Fruit fly (Drosophila melanogaster) whole organism, embryonic: ENCODE data around the gene CG31265.

ENCODE experiments used
- B-H1 ChIP-seq: fragments of 200-800 bp; sonication (Bioruptor generic); IDR thresholded peaks from 3 replicates; pipeline ENCODE4 v1.3.6; 2022; ENCODE audit warnings: missing biosample characterization, missing genetic modification characterization
- BtbVII ChIP-seq: fragments of 200-800 bp; sonication (Bioruptor generic); optimal IDR thresholded peaks from 3 replicates; lab custom pipeline; 2017; ENCODE audit warnings: missing biosample characterization, mild to moderate bottlenecking, missing genetic modification characterization
- CG10147 ChIP-seq: fragments of 200-800 bp; sonication (Bioruptor generic); optimal IDR thresholded peaks from 2 replicates; lab custom pipeline; 2019; ENCODE audit warnings: missing biosample characterization, mild to moderate bottlenecking, missing genetic modification characterization, moderate library complexity
- CG11247 ChIP-seq: fragments of 200-800 bp; sonication (Bioruptor generic); IDR thresholded peaks from 2 replicates; pipeline ENCODE4 v1.3.6; 2022; ENCODE audit warnings: missing biosample characterization, missing genetic modification characterization
- CG11398 ChIP-seq: fragments of 200-800 bp; sonication (Bioruptor generic); optimal IDR thresholded peaks from 2 replicates; lab custom pipeline; 2016; ENCODE audit warnings: missing biosample characterization, missing genetic modification characterization
- CG14860 ChIP-seq: fragments of 200-800 bp; sonication (Bioruptor generic); IDR thresholded peaks from 3 replicates; pipeline ENCODE4 v1.3.6; 2022; ENCODE audit warnings: missing biosample characterization, missing genetic modification characterization; ENCODE audit not compliant: partially characterized antibody
- CG15479 ChIP-seq: fragments of 200-800 bp; sonication (Bioruptor generic); optimal IDR thresholded peaks from 3 replicates; lab custom pipeline; 2019; ENCODE audit warnings: missing biosample characterization, mild to moderate bottlenecking, missing genetic modification characterization, moderate library complexity
- CG16779 ChIP-seq: fragments of 200-800 bp; sonication (Bioruptor generic); IDR thresholded peaks from 2 replicates; pipeline ENCODE4 v1.3.6; 2022; ENCODE audit warnings: missing biosample characterization, missing genetic modification characterization
- CG1792 ChIP-seq: fragments of 200-800 bp; sonication (Bioruptor generic); optimal IDR thresholded peaks from 2 replicates; lab custom pipeline; 2016; ENCODE audit warnings: missing biosample characterization, missing genetic modification characterization
- CG18476 ChIP-seq: fragments of 200-800 bp; sonication (Bioruptor generic); optimal IDR thresholded peaks from 2 replicates; lab custom pipeline; 2016; ENCODE audit warnings: missing biosample characterization, mild to moderate bottlenecking, missing genetic modification characterization
- CG2712 ChIP-seq: fragments of 200-800 bp; optimal IDR thresholded peaks from 3 replicates; lab custom pipeline; 2019; ENCODE audit warnings: missing biosample characterization, mild to moderate bottlenecking, missing genetic modification characterization, moderate library complexity
- CG3281 ChIP-seq: fragments of 200-800 bp; sonication (Bioruptor generic); optimal IDR thresholded peaks from 3 replicates; lab custom pipeline; 2017; ENCODE audit warnings: missing biosample characterization, mild to moderate bottlenecking, missing genetic modification characterization
- CG42726 ChIP-seq: fragments of 200-800 bp; sonication (Bioruptor generic); IDR thresholded peaks from 2 replicates; pipeline ENCODE4 v1.3.6; 2022; ENCODE audit warnings: missing biosample characterization, missing genetic modification characterization; ENCODE audit not compliant: partially characterized antibody
- CG4282 ChIP-seq: fragments of 200-800 bp; sonication (Bioruptor generic); optimal IDR thresholded peaks from 2 replicates; lab custom pipeline; 2016; ENCODE audit warnings: missing biosample characterization, missing genetic modification characterization
- CG4617 ChIP-seq: fragments of 200-800 bp; sonication (Bioruptor generic); optimal IDR thresholded peaks from 3 replicates; lab custom pipeline; 2016; ENCODE audit warnings: missing biosample characterization, missing genetic modification characterization, borderline replicate concordance
- CG6654 ChIP-seq: fragments of 200-800 bp; sonication (Bioruptor generic); optimal IDR thresholded peaks from 2 replicates; lab custom pipeline; 2017; ENCODE audit warnings: missing biosample characterization, mild to moderate bottlenecking, missing genetic modification characterization
- CG7372 ChIP-seq: fragments of 200-800 bp; sonication (Bioruptor generic); IDR thresholded peaks from 2 replicates; pipeline ENCODE4 v1.3.6; 2022; ENCODE audit warnings: missing biosample characterization, missing genetic modification characterization
- CG7928 ChIP-seq: fragments of 200-800 bp; sonication (Bioruptor generic); optimal IDR thresholded peaks from 2 replicates; lab custom pipeline; 2017; ENCODE audit warnings: missing biosample characterization, mild to moderate bottlenecking, missing genetic modification characterization
- CG8478 ChIP-seq: fragments of >200 bp; optimal IDR thresholded peaks from 2 replicates; lab custom pipeline; 2018
- CG8924 ChIP-seq: fragments of 200-800 bp; optimal IDR thresholded peaks from 3 replicates; lab custom pipeline; 2019; ENCODE audit warnings: missing biosample characterization, mild to moderate bottlenecking, missing genetic modification characterization, moderate library complexity
- Camta ChIP-seq: fragments of 200-800 bp; sonication (Bioruptor generic); optimal IDR thresholded peaks from 2 replicates; lab custom pipeline; 2016; ENCODE audit warnings: missing biosample characterization, missing genetic modification characterization
- D ChIP-seq, 2 experiments: fragments of 200-800 bp in 1 of 2; fragments of >200 bp in 1 of 2; sonication (Bioruptor generic) in 1 of 2; optimal IDR thresholded peaks; 2 replicates in 1 of 2; 3 replicates in 1 of 2; lab custom pipeline; 2017; ENCODE audit warnings: mild to moderate bottlenecking in 1 of 2, missing biosample characterization in 1 of 2, missing genetic modification characterization in 1 of 2, missing genetic modification reagents in 1 of 2
- Dek ChIP-seq: fragments of 200-800 bp; sonication (Bioruptor generic); optimal IDR thresholded peaks from 3 replicates; lab custom pipeline; 2019; ENCODE audit warnings: missing biosample characterization, mild to moderate bottlenecking, missing genetic modification characterization, moderate library complexity
- Eip74EF ChIP-seq, 2 experiments: fragments of 200-800 bp in 1 of 2; fragments of >200 bp in 1 of 2; sonication (Bioruptor generic) in 1 of 2; optimal IDR thresholded peaks; 2 replicates each; lab custom pipeline; 2017 to 2019; ENCODE audit warnings: missing biosample characterization in 2 of 2, missing genetic modification characterization in 2 of 2, mild to moderate bottlenecking in 1 of 2, moderate library complexity in 1 of 2
- HmgD ChIP-seq: fragments of 200-800 bp; sonication (Bioruptor generic); optimal IDR thresholded peaks from 3 replicates; lab custom pipeline; 2016; ENCODE audit warnings: missing biosample characterization, missing genetic modification characterization
- Hmx ChIP-seq: fragments of 200-800 bp; sonication (Bioruptor generic); optimal IDR thresholded peaks from 2 replicates; lab custom pipeline; 2016; ENCODE audit warnings: missing biosample characterization, missing genetic modification characterization
- Jarid2 ChIP-seq: fragments of 200-800 bp; sonication (Bioruptor generic); optimal IDR thresholded peaks from 3 replicates; lab custom pipeline; 2017; ENCODE audit warnings: mild to moderate bottlenecking, missing biosample characterization, missing genetic modification reagents, missing genetic modification characterization
- Myb ChIP-seq: fragments of 200-800 bp; sonication (Bioruptor generic); optimal IDR thresholded peaks from 2 replicates; lab custom pipeline; 2016; ENCODE audit warnings: missing biosample characterization, missing genetic modification characterization
- Oli ChIP-seq: fragments of 200-800 bp; sonication (Bioruptor generic); optimal IDR thresholded peaks from 2 replicates; lab custom pipeline; 2018; ENCODE audit warnings: missing biosample characterization, mild to moderate bottlenecking, missing genetic modification characterization, moderate library complexity
- Sin3A ChIP-seq: fragments of >200 bp; optimal IDR thresholded peaks from 2 replicates; lab custom pipeline; 2018
- YL-1 ChIP-seq: fragments of 200-800 bp; sonication (Bioruptor generic); optimal IDR thresholded peaks from 3 replicates; lab custom pipeline; 2017; ENCODE audit warnings: missing biosample characterization, mild to moderate bottlenecking, missing genetic modification characterization
- bsh ChIP-seq, 2 experiments: fragments of 200-800 bp; sonication (Bioruptor generic); optimal IDR thresholded peaks; 2 replicates each; lab custom pipeline; 2017 to 2018; ENCODE audit warnings: mild to moderate bottlenecking in 2 of 2, missing biosample characterization in 2 of 2, missing genetic modification characterization in 2 of 2, moderate library complexity in 1 of 2
- cad ChIP-seq: fragments of >200 bp; optimal IDR thresholded peaks from 2 replicates; lab custom pipeline; 2017; ENCODE audit warnings: missing biosample characterization, missing genetic modification characterization
- chif ChIP-seq, 2 experiments: fragments of 200-800 bp; sonication (Bioruptor generic); optimal IDR thresholded peaks; 3 replicates each; lab custom pipeline; 2016; ENCODE audit warnings: missing biosample characterization in 2 of 2, missing genetic modification characterization in 2 of 2
- danr ChIP-seq: fragments of 200-800 bp; sonication (Bioruptor generic); IDR thresholded peaks from 2 replicates; pipeline ENCODE4 v1.3.6; 2022; ENCODE audit warnings: missing biosample characterization, missing genetic modification characterization
- disco-r ChIP-seq: fragments of 200-800 bp; sonication (Bioruptor generic); optimal IDR thresholded peaks from 2 replicates; lab custom pipeline; 2016; ENCODE audit warnings: missing biosample characterization, missing genetic modification characterization
- eve ChIP-seq, 2 experiments: fragments of >200 bp; optimal IDR thresholded peaks; 2 replicates each; lab custom pipeline; 2017; ENCODE audit warnings: missing biosample characterization in 2 of 2, missing genetic modification characterization in 2 of 2
- fd3F ChIP-seq: fragments of 200-800 bp; sonication (Bioruptor generic); optimal IDR thresholded peaks from 2 replicates; lab custom pipeline; 2018; ENCODE audit warnings: missing biosample characterization, mild to moderate bottlenecking, missing genetic modification characterization, moderate library complexity
- fd64A ChIP-seq: fragments of 200-800 bp; sonication (Bioruptor generic); optimal IDR thresholded peaks from 3 replicates; lab custom pipeline; 2018; ENCODE audit warnings: missing biosample characterization, mild to moderate bottlenecking, missing genetic modification characterization
- inv ChIP-seq: fragments of 200-800 bp; sonication (Bioruptor generic); IDR thresholded peaks from 2 replicates; pipeline ENCODE4 v1.3.6; 2022; ENCODE audit warnings: missing biosample characterization, missing genetic modification characterization; ENCODE audit not compliant: partially characterized antibody
- ken ChIP-seq: fragments of 200-800 bp; sonication (Bioruptor generic); IDR thresholded peaks from 3 replicates; pipeline ENCODE4 v1.3.6; 2022; ENCODE audit warnings: missing biosample characterization, missing genetic modification characterization
- klu ChIP-seq: fragments of 200-800 bp; sonication (Bioruptor generic); IDR thresholded peaks from 2 replicates; pipeline ENCODE4 v1.3.6; 2022; ENCODE audit warnings: missing biosample characterization, missing genetic modification characterization
- ranshi ChIP-seq: fragments of 200-800 bp; sonication (Bioruptor generic); IDR thresholded peaks from 2 replicates; pipeline ENCODE4 v1.3.6; 2022; ENCODE audit warnings: missing biosample characterization, missing genetic modification characterization
- sens-2 ChIP-seq: fragments of 200-800 bp; sonication (Bioruptor generic); IDR thresholded peaks from 2 replicates; pipeline ENCODE4 v1.3.6; 2022; ENCODE audit warnings: missing biosample characterization, missing genetic modification characterization
- sqz ChIP-seq: fragments of 200-800 bp; sonication (Bioruptor generic); optimal IDR thresholded peaks from 3 replicates; lab custom pipeline; 2018; ENCODE audit warnings: missing biosample characterization, mild to moderate bottlenecking, missing genetic modification characterization
- sug ChIP-seq: fragments of 200-800 bp; optimal IDR thresholded peaks from 2 replicates; lab custom pipeline; 2019; ENCODE audit warnings: missing biosample characterization, mild to moderate bottlenecking, missing genetic modification characterization, moderate library complexity
- tap ChIP-seq: fragments of 200-800 bp; optimal IDR thresholded peaks from 3 replicates; lab custom pipeline; 2019; ENCODE audit warnings: missing biosample characterization, mild to moderate bottlenecking, missing genetic modification characterization, moderate library complexity
- tna ChIP-seq: fragments of 200-800 bp; sonication (Bioruptor generic); IDR thresholded peaks from 2 replicates; pipeline ENCODE4 v1.3.6; 2022; ENCODE audit warnings: missing biosample characterization, missing genetic modification characterization; ENCODE audit not compliant: partially characterized antibody
- trh ChIP-seq: fragments of 200-800 bp; sonication (Bioruptor generic); optimal IDR thresholded peaks from 2 replicates; lab custom pipeline; 2016; ENCODE audit warnings: missing biosample characterization, missing genetic modification characterization
- usp ChIP-seq: fragments of >200 bp; optimal IDR thresholded peaks from 2 replicates; lab custom pipeline; 2017; ENCODE audit warnings: missing biosample characterization, missing genetic modification characterization

CG31265 gene

DNA sequence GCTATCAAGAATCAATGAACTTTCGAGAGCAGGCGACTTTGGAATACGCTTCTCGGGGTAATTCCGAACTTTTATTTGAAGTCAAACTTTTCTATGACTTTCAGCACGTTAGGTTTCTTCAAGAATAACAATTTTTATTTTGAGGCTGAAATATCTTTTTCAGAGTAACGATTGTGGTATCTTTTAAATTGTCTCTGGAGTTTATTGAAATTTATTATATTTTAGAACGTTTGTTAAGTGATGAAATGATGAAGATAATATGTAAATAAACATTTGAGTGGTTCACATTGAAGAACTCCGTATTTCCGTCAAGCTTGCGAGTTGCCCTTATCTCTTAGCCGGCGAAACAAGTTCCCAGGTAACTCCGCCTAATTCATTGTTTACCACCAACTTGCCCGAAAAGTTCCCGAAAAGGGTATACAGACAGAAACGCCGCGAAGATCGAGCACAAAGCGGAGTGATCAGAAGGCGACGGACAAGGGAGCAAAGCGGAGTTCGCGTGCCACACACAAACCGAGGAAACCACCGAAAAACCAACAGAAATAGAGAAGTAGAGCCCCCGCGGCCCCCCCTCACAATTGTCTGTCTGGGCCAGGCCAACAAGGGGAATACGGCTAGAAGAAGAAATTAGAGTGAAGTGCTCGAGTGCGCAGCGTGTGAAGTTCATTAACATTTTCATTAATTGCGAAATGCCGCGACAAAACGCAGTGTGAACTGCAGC, 10.2 kb upstream of the CG31265 start (continued):
- TF ChIP-seq disco-r (GFP tag; lab: Kevin White, UChicago) (no peak), chif (GFP tag; optimal IDR thresholded peaks at IDR 0.05; lab: Kevin White, UChicago) (peak in 1 of 2 experiments; percentile 6), HmgD (GFP tag; lab: Kevin White, UChicago) (no peak), CG3281 (GFP tag; lab: Kevin White, UChicago) (no peak), Camta (GFP tag; lab: Kevin White, UChicago) (no peak), Jarid2 (GFP tag; lab: Kevin White, UChicago) (no peak), fd64A (GFP tag; lab: Kevin White, UChicago) (no peak), Myb (no peak), CG7928 (GFP tag; lab: Kevin White, UChicago) (no peak), CG1792 (GFP tag; lab: Kevin White, UChicago) (no peak), Oli (tag; lab: Kevin White, UChicago) (peak; percentile 22), ken (GFP tag; lab: Robert Waterston, UW) (no peak), Dek (no peak), ranshi (no peak), trh (GFP tag; lab: Kevin White, UChicago) (no peak), usp (GFP tag; lab: Kevin White, UChicago) (no peak), sug (tag; lab: Kevin White, UChicago) (no peak), CG11398 (no peak), YL-1 (no peak), BtbVII (GFP tag; lab: Kevin White, UChicago) (no peak), tna (GFP tag; lab: Robert Waterston, UW) (no peak), klu (GFP tag; lab: Robert Waterston, UW) (no peak), inv (GFP tag; lab: Robert Waterston, UW) (no peak), danr (no peak), Sin3A (lab: Kevin White, UChicago) (no peak), eve (GFP tag; optimal IDR thresholded peaks at IDR 0.05; lab: Kevin White, UChicago) (peak in 1 of 2 experiments; percentile 55), B-H1 (GFP tag; lab: Robert Waterston, UW) (no peak), CG14860 (no peak), cad (no peak), CG4617 (GFP tag; lab: Kevin White, UChicago) (no peak), CG6654 (no peak), CG11247 (GFP tag; lab: Robert Waterston, UW) (no peak), CG18476 (GFP tag; lab: Kevin White, UChicago) (no peak), CG8478 (lab: Kevin White, UChicago) (no peak), CG42726 (no peak), fd3F (GFP tag; lab: Kevin White, UChicago) (no peak), CG7372 (GFP tag; lab: Robert Waterston, UW) (no peak), CG10147 (no peak), sens-2 (no peak), bsh (GFP tag; optimal IDR thresholded peaks at IDR 0.05; lab: Kevin White, UChicago) (peak in 1 of 2 experiments; percentile 55), sqz (GFP tag; lab: Kevin White, UChicago) (no peak), tap (no peak), CG4282 (GFP tag; lab: Kevin White, UChicago) (no peak), CG8924 (tag; lab: Kevin White, UChicago) (peak; percentile 12), Eip74EF (GFP tag; optimal IDR thresholded peaks at IDR 0.05; lab: Kevin White, UChicago) (no peak), CG15479 (GFP tag; lab: Kevin White, UChicago) (no peak), Hmx (no peak), CG16779 (GFP tag; lab: Robert Waterston, UW) (no peak), D (optimal IDR thresholded peaks at IDR 0.05; lab: Kevin White, UChicago) (no peak), D (GFP tag; optimal IDR thresholded peaks at IDR 0.05; lab: Kevin White, UChicago) (peak; percentile 30), CG2712 (peak; percentile 68)
